Worm (Caenorhabditis elegans): Measurements from ENCODE around the gene C26F1.3.

ce11 chrV:7747132-7747531, 30.0 kb upstream of the C26F1.3 start:
- TF ChIP-seq snpc-4 (GFP tag; optimal IDR thresholded peaks at IDR 0.05), result no peak
- TF ChIP-seq snpc-4 (tag; optimal IDR thresholded peaks at IDR 0.05), result no peak
- no peak for TF ChIP-seq snpc-1.3 (tag; optimal IDR thresholded peaks at IDR 0.05; ENCODE audit: insufficient read depth)

Measured in whole organism, young adult.